Fruit fly (Drosophila melanogaster) whole organism: ENCODE results near the gene Trm1.

Experiments used
- CG8478 ChIP-seq: fragments of >200 bp; optimal IDR thresholded peaks from 2 replicates; lab custom pipeline; 2018; ENCODE audit warnings: inconsistent platforms
- Dll ChIP-seq: fragments of >200 bp; optimal IDR thresholded peaks from 2 replicates; lab custom pipeline; 2017
- EcR ChIP-seq, 2 experiments: fragments of >200 bp; optimal IDR thresholded peaks; 2 replicates each; lab custom pipeline; 2017; ENCODE audit warnings: missing biosample characterization in 2 of 2, missing genetic modification characterization in 2 of 2, missing genetic modification reagents in 2 of 2
- psq ChIP-seq: fragments of >200 bp; optimal IDR thresholded peaks from 2 replicates; lab custom pipeline; 2017

DNA sequence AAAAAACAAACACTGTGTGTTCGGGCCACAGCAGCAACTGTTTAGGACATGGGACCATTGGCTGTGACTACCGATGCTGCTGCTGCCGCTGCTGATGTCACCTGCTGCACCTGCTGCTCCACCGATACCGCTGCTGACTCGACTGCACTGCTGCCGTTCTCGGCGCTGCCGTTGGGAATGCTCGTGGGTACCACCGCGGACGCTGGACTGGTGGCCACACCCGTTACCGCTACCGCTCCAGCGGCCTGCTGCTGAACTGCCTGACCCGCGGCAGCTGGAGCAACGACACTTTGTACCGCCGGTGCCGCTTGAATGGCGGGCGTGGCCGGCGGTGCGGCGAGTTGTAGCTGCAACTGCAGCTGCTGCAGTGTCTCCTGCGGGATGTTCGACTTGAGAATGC is 29.9 kb downstream of the Trm1 start:
- no peak for TF ChIP-seq Dll (lab: Kevin White, UChicago)
- no peak for TF ChIP-seq CG8478
- TF ChIP-seq psq: no peak
- no peak for TF ChIP-seq EcR (GFP tag; optimal IDR thresholded peaks at IDR 0.05; lab: Kevin White, UChicago)
